Worm (Caenorhabditis elegans): ENCODE measurements around the gene F28H6.4.
A peak's percentile ranks its signal among the peaks of the same experiment; 100 is the strongest.

F28H6.4 gene

DNA sequence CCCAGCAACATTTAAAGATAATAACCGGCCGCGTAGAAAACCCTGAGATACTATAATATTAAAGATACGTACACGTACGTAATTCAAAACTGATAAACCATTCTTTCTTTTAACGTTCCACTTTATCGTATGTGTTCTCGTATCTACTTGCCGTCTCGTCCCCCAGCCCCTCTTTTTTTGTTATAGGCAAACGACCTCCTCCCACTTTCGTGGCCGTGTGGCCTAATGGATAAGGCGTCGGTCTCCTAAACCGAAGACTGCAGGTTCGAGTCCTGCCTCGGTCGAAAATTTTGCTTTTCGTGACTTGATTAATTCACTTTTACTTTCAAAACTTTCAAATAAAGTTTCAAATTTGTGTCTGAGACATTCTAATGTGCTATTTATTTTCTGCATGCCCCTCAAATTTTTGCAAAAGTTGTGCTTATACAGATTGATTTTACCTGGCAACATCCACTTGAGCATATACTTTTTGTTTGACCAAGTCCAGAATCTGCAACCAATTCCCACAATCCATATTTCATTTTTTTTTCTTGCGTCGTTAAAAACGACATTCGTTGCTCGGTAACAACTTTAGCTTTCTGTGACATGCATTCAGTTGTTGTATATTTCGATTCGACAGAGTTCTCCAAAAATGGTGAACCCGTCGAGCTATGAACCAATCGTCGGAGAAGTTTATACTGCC lies 12.1 kb upstream of the F28H6.4 start, which contains the start of gene F28H6.7 (continued):
- TF ChIP-seq fax-1 (tag; optimal IDR thresholded peaks at IDR 0.05) (peak; percentile 80), ceh-45 (GFP tag; IDR thresholded peaks at IDR 0.05) (peak; percentile 95), sox-2 (GFP tag; IDR thresholded peaks at IDR 0.05) (peak; percentile 94), lin-11 (tag; optimal IDR thresholded peaks at IDR 0.05) (peak; percentile 91), hlh-13 (GFP tag; optimal IDR thresholded peaks at IDR 0.05) (peak; percentile 86), C38D4.7 (GFP tag; optimal IDR thresholded peaks at IDR 0.05) (peak; percentile 90), ceh-2 (tag; optimal IDR thresholded peaks at IDR 0.05) (peak; percentile 82), eyg-1 (tag; optimal IDR thresholded peaks at IDR 0.05) (peak; percentile 85), madf-2 (tag; optimal IDR thresholded peaks at IDR 0.05) (peak; percentile 75), odd-2 (tag; optimal IDR thresholded peaks at IDR 0.05) (peak; percentile 80), unc-42 (tag; optimal IDR thresholded peaks at IDR 0.05) (peak; percentile 20), ahr-1 (tag; optimal IDR thresholded peaks at IDR 0.05) (peak; percentile 74), che-1 (tag; optimal IDR thresholded peaks at IDR 0.05) (peak; percentile 93), dmd-4 (tag; optimal IDR thresholded peaks at IDR 0.05; ENCODE audit: borderline replicate concordance) (peak; percentile 39), dve-1 (tag; optimal IDR thresholded peaks at IDR 0.05) (peak; percentile 78), pag-3 (tag; optimal IDR thresholded peaks at IDR 0.05; ENCODE audit: borderline replicate concordance) (peak; percentile 3), unc-86 (tag; optimal IDR thresholded peaks at IDR 0.05) (peak; percentile 84), elt-2 (tag; optimal IDR thresholded peaks at IDR 0.05) (peak; percentile 97), ama-1 (optimal IDR thresholded peaks at IDR 0.05) (no peak), hlh-8 (tag; optimal IDR thresholded peaks at IDR 0.05) (peak; percentile 41), ets-4 (tag; optimal IDR thresholded peaks at IDR 0.05) (peak; percentile 47), K02D7.2 (tag; optimal IDR thresholded peaks at IDR 0.05) (peak; percentile 76), ceh-48 (tag; optimal IDR thresholded peaks at IDR 0.05) (peak; percentile 82), F13H6.1 (tag; optimal IDR thresholded peaks at IDR 0.05) (peak; percentile 69), ref-2 (tag; optimal IDR thresholded peaks at IDR 0.05) (peak; percentile 86), hlh-30 (tag; optimal IDR thresholded peaks at IDR 0.05; ENCODE audit: insufficient read depth) (peak; percentile 19), tbx-2 (tag; optimal IDR thresholded peaks at IDR 0.05) (peak; percentile 85), ztf-16 (tag; optimal IDR thresholded peaks at IDR 0.05) (peak; percentile 92), ceh-18 (tag; optimal IDR thresholded peaks at IDR 0.05) (peak; percentile 68), rnt-1 (tag; optimal IDR thresholded peaks at IDR 0.05) (peak; percentile 85), gmeb-2 (tag; optimal IDR thresholded peaks at IDR 0.05) (peak; percentile 87), unc-3 (GFP tag; conservative IDR thresholded peaks at IDR 0.05) (peak; percentile 92), unc-3 (tag; optimal IDR thresholded peaks at IDR 0.05) (peak; percentile 76), ttx-3 (tag; optimal IDR thresholded peaks at IDR 0.05) (peak; percentile 92), C08G9.2 (tag; optimal IDR thresholded peaks at IDR 0.05) (peak; percentile 78), hlh-15 (tag; optimal IDR thresholded peaks at IDR 0.05) (peak; percentile 74), elt-4 (tag; optimal IDR thresholded peaks at IDR 0.05) (peak; percentile 53), ceh-6 (GFP tag; optimal IDR thresholded peaks at IDR 0.05) (peak; percentile 90)

DNA sequence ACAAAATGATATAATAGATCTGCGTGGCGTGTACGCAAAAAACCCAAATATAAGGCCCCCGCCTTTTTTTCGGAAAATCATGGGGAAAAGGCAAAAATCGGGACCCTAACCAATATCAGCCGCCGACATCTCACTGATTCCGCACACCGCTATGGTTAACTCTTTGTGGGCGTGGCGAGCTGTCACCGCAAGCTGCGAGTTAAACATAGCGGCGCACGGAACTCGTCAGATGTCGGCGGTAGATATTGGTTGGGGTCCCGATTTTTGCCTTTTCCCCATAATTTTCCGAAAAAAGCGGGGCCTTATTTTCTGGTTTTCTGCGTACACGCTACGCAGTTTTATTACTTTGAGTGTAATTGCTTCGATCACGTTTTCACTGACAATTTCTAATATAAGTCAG lies 8.9 kb upstream of the F28H6.4 start:
- TF ChIP-seq ceh-2 (tag; optimal IDR thresholded peaks at IDR 0.05) = no peak
- no peak for TF ChIP-seq hlh-13 (GFP tag; optimal IDR thresholded peaks at IDR 0.05)
- no peak for TF ChIP-seq C08G9.2 (tag; optimal IDR thresholded peaks at IDR 0.05)
- TF ChIP-seq ceh-45 (GFP tag; IDR thresholded peaks at IDR 0.05) = no peak
- no peak for TF ChIP-seq pha-4 (tag; optimal IDR thresholded peaks at IDR 0.05)
- TF ChIP-seq che-1 (tag; optimal IDR thresholded peaks at IDR 0.05) = no peak
- TF ChIP-seq ama-1 (optimal IDR thresholded peaks at IDR 0.05) = no peak
- TF ChIP-seq ceh-24 (tag; optimal IDR thresholded peaks at IDR 0.05) = no peak
- TF ChIP-seq pat-9 (tag; optimal IDR thresholded peaks at IDR 0.05) = no peak
- TF ChIP-seq ceh-14 (tag; optimal IDR thresholded peaks at IDR 0.05) = no peak
- no peak for TF ChIP-seq odd-2 (tag; optimal IDR thresholded peaks at IDR 0.05)
- no peak for TF ChIP-seq unc-3 (GFP tag; conservative IDR thresholded peaks at IDR 0.05)
- TF ChIP-seq unc-3 (tag; optimal IDR thresholded peaks at IDR 0.05) = no peak
- TF ChIP-seq hlh-30 (tag; optimal IDR thresholded peaks at IDR 0.05; ENCODE audit: insufficient read depth) = no peak
- no peak for TF ChIP-seq F13H6.1 (tag; optimal IDR thresholded peaks at IDR 0.05)
- no peak for TF ChIP-seq elt-4 (tag; optimal IDR thresholded peaks at IDR 0.05)

Measured in whole organism, late embryonic.